Fruit fly (Drosophila melanogaster) whole organism, embryonic: Measurements from ENCODE around the gene mwh.

Experiments used
- Atf3 ChIP-seq: fragments of 200-800 bp; sonication (Bioruptor generic); optimal IDR thresholded peaks from 3 replicates; lab custom pipeline; 2016; ENCODE audit warnings: missing biosample characterization, missing genetic modification characterization
- B-H1 ChIP-seq: fragments of 200-800 bp; sonication (Bioruptor generic); IDR thresholded peaks from 3 replicates; pipeline ENCODE4 v1.3.6; 2022; ENCODE audit warnings: missing biosample characterization, missing genetic modification characterization
- CG10654 ChIP-seq: fragments of 200-800 bp; sonication (Bioruptor generic); optimal IDR thresholded peaks from 2 replicates; lab custom pipeline; 2016; ENCODE audit warnings: missing biosample characterization, missing genetic modification characterization
- CG11696 ChIP-seq: fragments of 200-800 bp; sonication (Bioruptor generic); IDR thresholded peaks from 2 replicates; pipeline ENCODE4 v1.3.6; 2022; ENCODE audit warnings: missing biosample characterization, missing genetic modification characterization
- CG12071 ChIP-seq: fragments of 200-800 bp; sonication (Bioruptor generic); optimal IDR thresholded peaks from 3 replicates; lab custom pipeline; 2018; ENCODE audit warnings: missing biosample characterization, mild to moderate bottlenecking, missing genetic modification characterization
- CG15011 ChIP-seq: fragments of 200-800 bp; sonication (Bioruptor generic); optimal IDR thresholded peaks from 3 replicates; lab custom pipeline; 2018; ENCODE audit warnings: missing biosample characterization, mild to moderate bottlenecking, missing genetic modification characterization
- CG15479 ChIP-seq: fragments of 200-800 bp; sonication (Bioruptor generic); optimal IDR thresholded peaks from 3 replicates; lab custom pipeline; 2019; ENCODE audit warnings: missing biosample characterization, mild to moderate bottlenecking, missing genetic modification characterization, moderate library complexity
- CG15601 ChIP-seq: fragments of 200-800 bp; sonication (Bioruptor generic); optimal IDR thresholded peaks from 3 replicates; lab custom pipeline; 2019; ENCODE audit warnings: missing biosample characterization, mild to moderate bottlenecking, missing genetic modification characterization, moderate library complexity
- CG16813 ChIP-seq: fragments of 200-800 bp; sonication (Bioruptor generic); IDR thresholded peaks from 3 replicates; pipeline ENCODE4 v1.3.6; 2022; ENCODE audit warnings: missing biosample characterization, missing genetic modification characterization; ENCODE audit not compliant: partially characterized antibody
- CG18599 ChIP-seq: fragments of 200-800 bp; sonication (Bioruptor generic); optimal IDR thresholded peaks from 3 replicates; lab custom pipeline; 2017; ENCODE audit warnings: missing biosample characterization, missing genetic modification characterization, mild to moderate bottlenecking, moderate library complexity, missing genetic modification reagents
- CG18619 ChIP-seq: fragments of 200-800 bp; sonication (Bioruptor generic); optimal IDR thresholded peaks from 3 replicates; lab custom pipeline; 2017; ENCODE audit warnings: missing biosample characterization, mild to moderate bottlenecking, missing genetic modification characterization
- CG2199 ChIP-seq: fragments of 200-800 bp; sonication (Bioruptor generic); IDR thresholded peaks from 3 replicates; pipeline ENCODE4 v1.3.6; 2022; ENCODE audit warnings: missing biosample characterization, missing genetic modification characterization
- CG3065 ChIP-seq: fragments of 200-800 bp; sonication (Bioruptor generic); optimal IDR thresholded peaks from 2 replicates; lab custom pipeline; 2016; ENCODE audit warnings: missing biosample characterization, missing genetic modification characterization
- CG31441 ChIP-seq: fragments of 200-800 bp; sonication (Bioruptor generic); IDR thresholded peaks from 2 replicates; pipeline ENCODE4 v1.3.6; 2022; ENCODE audit warnings: missing biosample characterization, missing genetic modification characterization
- CG33557 ChIP-seq: fragments of 200-800 bp; sonication (Bioruptor generic); optimal IDR thresholded peaks from 2 replicates; lab custom pipeline; 2019; ENCODE audit warnings: missing biosample characterization, mild to moderate bottlenecking, missing genetic modification characterization, moderate library complexity
- CG3407 ChIP-seq: fragments of 200-800 bp; sonication (Bioruptor generic); optimal IDR thresholded peaks from 2 replicates; lab custom pipeline; 2018; ENCODE audit warnings: missing biosample characterization, mild to moderate bottlenecking, missing genetic modification characterization
- CG4707 ChIP-seq: fragments of 200-800 bp; sonication (Bioruptor generic); optimal IDR thresholded peaks from 2 replicates; lab custom pipeline; 2018; ENCODE audit warnings: missing biosample characterization, mild to moderate bottlenecking, missing genetic modification characterization, moderate library complexity
- CG6854 ChIP-seq: fragments of 200-800 bp; sonication (Bioruptor generic); optimal IDR thresholded peaks from 3 replicates; lab custom pipeline; 2017; ENCODE audit warnings: missing biosample characterization, mild to moderate bottlenecking, missing genetic modification characterization
- CG7987 ChIP-seq: fragments of 200-800 bp; sonication (Bioruptor generic); optimal IDR thresholded peaks from 2 replicates; lab custom pipeline; 2018; ENCODE audit warnings: missing biosample characterization, mild to moderate bottlenecking, missing genetic modification characterization, moderate library complexity
- CG8281 ChIP-seq: fragments of 200-800 bp; sonication (Bioruptor generic); optimal IDR thresholded peaks from 2 replicates; lab custom pipeline; 2018; ENCODE audit warnings: missing biosample characterization, mild to moderate bottlenecking, missing genetic modification characterization, moderate library complexity
- CG9609 ChIP-seq: fragments of 200-800 bp; sonication (Bioruptor generic); optimal IDR thresholded peaks from 3 replicates; lab custom pipeline; 2016; ENCODE audit warnings: missing biosample characterization, missing genetic modification characterization
- HLH54F ChIP-seq: fragments of 200-800 bp; sonication (Bioruptor generic); optimal IDR thresholded peaks from 3 replicates; lab custom pipeline; 2016; ENCODE audit warnings: missing biosample characterization, missing genetic modification characterization
- Hand ChIP-seq: fragments of 200-800 bp; sonication (Bioruptor generic); optimal IDR thresholded peaks from 2 replicates; lab custom pipeline; 2017; ENCODE audit warnings: mild to moderate bottlenecking, missing biosample characterization, missing genetic modification reagents, missing genetic modification characterization
- HmgD ChIP-seq: fragments of 200-800 bp; sonication (Bioruptor generic); optimal IDR thresholded peaks from 3 replicates; lab custom pipeline; 2016; ENCODE audit warnings: missing biosample characterization, missing genetic modification characterization
- MBD-R2 ChIP-seq: fragments of 200-800 bp; sonication (Bioruptor generic); IDR thresholded peaks from 2 replicates; pipeline ENCODE4 v1.3.6; 2022; ENCODE audit warnings: missing biosample characterization, missing genetic modification characterization
- Med ChIP-seq: fragments of 200-800 bp; sonication (Bioruptor generic); peaks from one replicate; lab custom pipeline; 2016; ENCODE audit warnings: missing biosample characterization, missing genetic modification characterization, mild to moderate bottlenecking, inconsistent platforms, moderate library complexity
- Myb ChIP-seq: fragments of 200-800 bp; sonication (Bioruptor generic); optimal IDR thresholded peaks from 2 replicates; lab custom pipeline; 2016; ENCODE audit warnings: missing biosample characterization, missing genetic modification characterization
- Poxn ChIP-seq: fragments of 200-800 bp; sonication (Bioruptor generic); IDR thresholded peaks from 2 replicates; pipeline ENCODE4 v1.3.6; 2022; ENCODE audit warnings: missing biosample characterization, missing genetic modification characterization
- Rfx ChIP-seq: fragments of 200-800 bp; sonication (Bioruptor generic); IDR thresholded peaks from 2 replicates; pipeline ENCODE4 v1.3.6; 2022; ENCODE audit warnings: missing biosample characterization, missing genetic modification characterization
- Sry-δ ChIP-seq: fragments of 200-800 bp; sonication (Bioruptor generic); optimal IDR thresholded peaks from 2 replicates; lab custom pipeline; 2016; ENCODE audit warnings: missing biosample characterization, missing genetic modification characterization
- Trl ChIP-seq, 3 experiments: fragments of >200 bp in 2 of 3; fragments of 200-800 bp in 1 of 3; sonication (Bioruptor generic) in 1 of 3; optimal IDR thresholded peaks; 2 replicates in 1 of 3; 3 replicates in 2 of 3; lab custom pipeline; 2016 to 2017; ENCODE audit warnings: missing biosample characterization in 1 of 3, missing genetic modification characterization in 1 of 3
- ab ChIP-seq: fragments of 200-800 bp; sonication (Bioruptor generic); optimal IDR thresholded peaks from 2 replicates; lab custom pipeline; 2016; ENCODE audit warnings: missing biosample characterization, missing genetic modification characterization
- chif ChIP-seq, 2 experiments: fragments of 200-800 bp; sonication (Bioruptor generic); optimal IDR thresholded peaks; 3 replicates each; lab custom pipeline; 2016; ENCODE audit warnings: missing biosample characterization in 2 of 2, missing genetic modification characterization in 2 of 2
- esg ChIP-seq: fragments of 200-800 bp; sonication (Bioruptor generic); conservative IDR thresholded peaks from 2 replicates; pipeline ENCODE4 v1.3.6; 2022; ENCODE audit warnings: missing biosample characterization, missing genetic modification characterization
- ewg ChIP-seq: fragments of 200-800 bp; sonication (Bioruptor generic); optimal IDR thresholded peaks from 3 replicates; lab custom pipeline; 2017; ENCODE audit warnings: mild to moderate bottlenecking, missing biosample characterization, missing genetic modification reagents, missing genetic modification characterization
- fd3F ChIP-seq: fragments of 200-800 bp; sonication (Bioruptor generic); optimal IDR thresholded peaks from 2 replicates; lab custom pipeline; 2018; ENCODE audit warnings: missing biosample characterization, mild to moderate bottlenecking, missing genetic modification characterization, moderate library complexity
- gfzf ChIP-seq: fragments of 200-800 bp; sonication (Bioruptor generic); optimal IDR thresholded peaks from 2 replicates; lab custom pipeline; 2016; ENCODE audit warnings: missing biosample characterization, mild to moderate bottlenecking, missing genetic modification characterization, moderate library complexity
- gro ChIP-seq: fragments of 200-800 bp; sonication (Bioruptor generic); optimal IDR thresholded peaks from 2 replicates; lab custom pipeline; 2016; ENCODE audit warnings: missing biosample characterization, missing genetic modification characterization
- gsb-n ChIP-seq: fragments of 200-800 bp; sonication (Bioruptor generic); optimal IDR thresholded peaks from 3 replicates; lab custom pipeline; 2018; ENCODE audit warnings: missing biosample characterization, mild to moderate bottlenecking, missing genetic modification characterization
- gt ChIP-seq: fragments of 200-800 bp; sonication (Bioruptor generic); IDR thresholded peaks from 2 replicates; pipeline ENCODE4 v1.3.6; 2022; ENCODE audit warnings: missing biosample characterization, missing genetic modification characterization
- lmd ChIP-seq: fragments of 200-800 bp; sonication (Bioruptor generic); IDR thresholded peaks from 2 replicates; pipeline ENCODE4 v1.3.6; 2022; ENCODE audit warnings: missing biosample characterization, missing genetic modification characterization
- lola ChIP-seq, 3 experiments: fragments of >200 bp in 2 of 3; fragments of 200-800 bp in 1 of 3; sonication (Bioruptor generic) in 1 of 3; optimal IDR thresholded peaks; 2 replicates each; lab custom pipeline; 2017 to 2019; ENCODE audit warnings: missing biosample characterization in 3 of 3, missing genetic modification characterization in 3 of 3, mild to moderate bottlenecking in 1 of 3, moderate library complexity in 1 of 3
- nmo ChIP-seq: fragments of 200-800 bp; sonication (Bioruptor generic); optimal IDR thresholded peaks from 2 replicates; lab custom pipeline; 2018; ENCODE audit warnings: missing biosample characterization, mild to moderate bottlenecking, missing genetic modification characterization, moderate library complexity
- oc ChIP-seq: fragments of 200-800 bp; sonication (Bioruptor generic); optimal IDR thresholded peaks from 2 replicates; lab custom pipeline; 2018; ENCODE audit warnings: missing biosample characterization, mild to moderate bottlenecking, missing genetic modification characterization, moderate library complexity
- repo ChIP-seq: fragments of 200-800 bp; sonication (Bioruptor generic); optimal IDR thresholded peaks from 2 replicates; lab custom pipeline; 2016; ENCODE audit warnings: missing biosample characterization, missing genetic modification characterization
- sens ChIP-seq: fragments of 200-800 bp; sonication (Bioruptor generic); peaks from one replicate; lab custom pipeline; 2016; ENCODE audit warnings: missing biosample characterization, missing genetic modification characterization
- sima ChIP-seq: fragments of 200-800 bp; sonication (Bioruptor generic); optimal IDR thresholded peaks from 2 replicates; lab custom pipeline; 2016; ENCODE audit warnings: missing biosample characterization, missing genetic modification characterization
- twi ChIP-seq: fragments of 200-800 bp; optimal IDR thresholded peaks from 2 replicates; lab custom pipeline; 2019; ENCODE audit warnings: missing biosample characterization, mild to moderate bottlenecking, missing genetic modification characterization, moderate library complexity
- wdn ChIP-seq: fragments of 200-800 bp; sonication (Bioruptor generic); IDR thresholded peaks from 2 replicates; pipeline ENCODE4 v1.3.6; 2022; ENCODE audit warnings: missing biosample characterization, missing genetic modification characterization

Gene mwh

DNA sequence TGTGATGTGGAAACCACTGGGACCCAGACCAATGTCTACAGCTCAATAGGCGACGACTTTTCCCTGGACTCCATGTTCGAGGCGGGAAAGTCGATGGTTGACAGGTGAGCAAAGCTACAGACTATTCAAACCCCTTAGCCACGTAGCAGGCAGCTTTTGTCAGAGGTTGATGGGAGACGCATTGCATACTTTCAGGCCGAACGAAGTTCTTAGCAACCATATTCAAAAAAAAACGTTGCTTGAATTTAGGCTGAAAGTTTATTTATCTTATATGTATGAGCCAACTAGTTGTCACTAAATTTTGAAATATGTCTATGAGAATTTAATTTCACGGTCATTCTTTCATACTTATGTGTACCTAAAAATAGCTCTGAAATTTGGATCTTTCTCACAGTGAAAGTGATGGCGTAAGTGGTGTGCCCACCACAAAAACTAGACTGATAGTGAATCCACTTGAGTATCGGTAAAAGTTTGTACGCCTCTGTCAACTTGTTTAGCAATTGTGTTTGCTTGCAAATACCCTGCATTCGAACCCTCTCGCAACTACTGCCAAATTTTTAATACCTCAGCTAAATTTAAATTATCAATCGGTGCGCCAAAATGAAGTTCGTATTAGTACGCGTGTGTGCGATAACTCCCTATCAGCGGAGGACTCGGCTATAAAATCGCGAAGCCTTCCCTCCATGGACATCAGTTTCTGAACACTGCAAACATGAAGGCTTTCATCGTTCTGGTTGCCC lies 6.3 kb downstream of the mwh start, which contains the start of gene LysB (continued):
- no peak for TF ChIP-seq sima (GFP tag; lab: Kevin White, UChicago)
- no peak for TF ChIP-seq gfzf
- no peak for TF ChIP-seq CG4707 (GFP tag; lab: Kevin White, UChicago)
- TF ChIP-seq CG9609 (GFP tag; lab: Kevin White, UChicago) = no peak
- no peak for TF ChIP-seq gt
- TF ChIP-seq HmgD (GFP tag; lab: Kevin White, UChicago) = peak; percentile 79
- no peak for TF ChIP-seq twi
- no peak for TF ChIP-seq CG11696 (GFP tag; lab: Robert Waterston, UW)
- no peak for TF ChIP-seq esg (GFP tag; lab: Robert Waterston, UW)
- TF ChIP-seq MBD-R2 (GFP tag; lab: Robert Waterston, UW) = peak; percentile 27; the same call in 1 of the 2 replicates
- peak; percentile 16 for TF ChIP-seq CG7987 (GFP tag; lab: Kevin White, UChicago)
- no peak for TF ChIP-seq Hand (GFP tag; lab: Kevin White, UChicago)
- peak; percentile 6 for TF ChIP-seq nmo
- no peak for TF ChIP-seq CG15479 (GFP tag; lab: Kevin White, UChicago)
- 0 out of 2 replicates have a peak, but pooled peaks have one; percentile 39 for TF ChIP-seq wdn (GFP tag; lab: Robert Waterston, UW)
- peak; percentile 17; the same call in 1 of the 2 replicates for TF ChIP-seq Rfx (GFP tag; lab: Robert Waterston, UW)
- peak; percentile 43 for TF ChIP-seq Myb (GFP tag; lab: Kevin White, UChicago)
- TF ChIP-seq CG16813 (GFP tag; lab: Robert Waterston, UW) = no peak
- TF ChIP-seq CG3065 (GFP tag; lab: Kevin White, UChicago) = no peak
- no peak for TF ChIP-seq CG6854 (GFP tag; lab: Kevin White, UChicago)
- no peak for TF ChIP-seq CG10654 (GFP tag; lab: Kevin White, UChicago)
- TF ChIP-seq CG2199 (GFP tag; lab: Robert Waterston, UW) = peak; percentile 37; the same call in 1 of the 3 replicates
- TF ChIP-seq B-H1 (GFP tag; lab: Robert Waterston, UW) = no peak
- peak; percentile 66 for TF ChIP-seq CG15601 (tag; lab: Kevin White, UChicago)
- no peak for TF ChIP-seq CG31441 (GFP tag; lab: Robert Waterston, UW)
- no peak for TF ChIP-seq CG18619 (GFP tag; lab: Kevin White, UChicago)
- TF ChIP-seq gsb-n (tag; lab: Kevin White, UChicago) = no peak
- TF ChIP-seq CG3407 (GFP tag; lab: Kevin White, UChicago) = no peak
- no peak for TF ChIP-seq CG33557 (GFP tag; lab: Kevin White, UChicago)
- TF ChIP-seq ab (GFP tag; lab: Kevin White, UChicago) = no peak
- TF ChIP-seq ewg (GFP tag; lab: Kevin White, UChicago) = no peak
- peak; percentile 82 for TF ChIP-seq Med
- no peak for TF ChIP-seq fd3F (GFP tag; lab: Kevin White, UChicago)
- TF ChIP-seq CG8281 (tag; lab: Kevin White, UChicago) = no peak
- TF ChIP-seq lola (GFP tag; optimal IDR thresholded peaks at IDR 0.05; lab: Kevin White, UChicago) = peak in 1 of 3 experiments; percentile 34
- no peak for TF ChIP-seq Sry-δ
- TF ChIP-seq chif (GFP tag; optimal IDR thresholded peaks at IDR 0.05; lab: Kevin White, UChicago) = peak in 1 of 2 experiments; percentile 14
- no peak for TF ChIP-seq Poxn (GFP tag; lab: Robert Waterston, UW)
- no peak for TF ChIP-seq CG18599 (GFP tag; lab: Kevin White, UChicago)
- TF ChIP-seq oc = no peak
- TF ChIP-seq HLH54F (GFP tag; lab: Kevin White, UChicago) = no peak
- no peak for TF ChIP-seq CG15011
- no peak for TF ChIP-seq sens (GFP tag; lab: Kevin White, UChicago)
- no peak for TF ChIP-seq CG12071
- TF ChIP-seq lmd = no peak
- TF ChIP-seq gro (GFP tag; lab: Kevin White, UChicago) = no peak
- TF ChIP-seq repo (GFP tag; lab: Kevin White, UChicago) = no peak
- no peak for TF ChIP-seq Atf3 (GFP tag; lab: Kevin White, UChicago)
- no peak for TF ChIP-seq Trl (optimal IDR thresholded peaks at IDR 0.05; lab: Kevin White, UChicago)
- no peak for TF ChIP-seq Trl (GFP tag; optimal IDR thresholded peaks at IDR 0.05; lab: Kevin White, UChicago)
